Fruit fly (Drosophila melanogaster): Measurements from ENCODE around the gene Dnaaf6.

Gene Dnaaf6

dm6 chr3L:14661567-14662258 is 22.9 kb upstream of the Dnaaf6 start (continued):
- TF ChIP-seq CG18599 (GFP tag; optimal IDR thresholded peaks at IDR 0.05) (peak; percentile 88), Myb (GFP tag; optimal IDR thresholded peaks at IDR 0.05) (peak; percentile 60), ind (GFP tag; optimal IDR thresholded peaks at IDR 0.05) (peak; percentile 71), Asciz (GFP tag; optimal IDR thresholded peaks at IDR 0.05) (peak; percentile 6), CG31224 (GFP tag; IDR thresholded peaks at IDR 0.05) (peak; percentile 96), eve (GFP tag; optimal IDR thresholded peaks at IDR 0.05) (peak in 1 of 2 experiments; percentile 92), CG13287 (GFP tag; IDR thresholded peaks at IDR 0.05; ENCODE audit: partially characterized antibody) (no peak), CG2712 (tag; optimal IDR thresholded peaks at IDR 0.05) (peak; percentile 85), CG7745 (tag; optimal IDR thresholded peaks at IDR 0.05) (peak; percentile 55), CG13624 (GFP tag; optimal IDR thresholded peaks at IDR 0.05) (peak; percentile 72), tll (GFP tag; optimal IDR thresholded peaks at IDR 0.05) (no peak), pzg (GFP tag; optimal IDR thresholded peaks at IDR 0.05) (no peak), Optix (GFP tag; IDR thresholded peaks at IDR 0.05) (peak; percentile 68; the same call in 2 of the 3 replicates), CG18476 (GFP tag; optimal IDR thresholded peaks at IDR 0.05) (peak; percentile 60), sim (GFP tag; IDR thresholded peaks at IDR 0.05) (peak; percentile 41; the same call in 1 of the 2 replicates), CG12236 (GFP tag; optimal IDR thresholded peaks at IDR 0.05) (peak; percentile 57), CG2202 (tag; optimal IDR thresholded peaks at IDR 0.05) (peak; percentile 61), CG3065 (GFP tag; optimal IDR thresholded peaks at IDR 0.05) (no peak), CG42726 (GFP tag; IDR thresholded peaks at IDR 0.05; ENCODE audit: partially characterized antibody) (no peak), Gsc (GFP tag; IDR thresholded peaks at IDR 0.05) (no peak), wor (GFP tag; IDR thresholded peaks at IDR 0.05) (0 out of 2 replicates have a peak, but pooled peaks have one; percentile 54), unpg (GFP tag; optimal IDR thresholded peaks at IDR 0.05) (peak; percentile 81), CG12104 (GFP tag; optimal IDR thresholded peaks at IDR 0.05) (peak; percentile 45), al (GFP tag; IDR thresholded peaks at IDR 0.05) (peak; percentile 62), da (GFP tag; optimal IDR thresholded peaks at IDR 0.05) (peak; percentile 38), crol (GFP tag; IDR thresholded peaks at IDR 0.05) (0 out of 2 replicates have a peak, but pooled peaks have one; percentile 16), ac (GFP tag; optimal IDR thresholded peaks at IDR 0.05) (no peak), seq (GFP tag; IDR thresholded peaks at IDR 0.05) (peak; percentile 89), Elba2 (GFP tag; optimal IDR thresholded peaks at IDR 0.05) (no peak), CG4424 (GFP tag; optimal IDR thresholded peaks at IDR 0.05) (peak; percentile 74), so (GFP tag; IDR thresholded peaks at IDR 0.05) (peak; percentile 84), CG6272 (GFP tag; IDR thresholded peaks at IDR 0.05) (peak; percentile 76), zfh2 (GFP tag; optimal IDR thresholded peaks at IDR 0.05) (peak; percentile 44), cwo (GFP tag; optimal IDR thresholded peaks at IDR 0.05) (peak; percentile 79), CG3995 (GFP tag; optimal IDR thresholded peaks at IDR 0.05) (no peak), Dad (GFP tag; optimal IDR thresholded peaks at IDR 0.05) (peak; percentile 81), hb (GFP tag; IDR thresholded peaks at IDR 0.05; ENCODE audit: partially characterized antibody) (no peak), ash1 (GFP tag; optimal IDR thresholded peaks at IDR 0.05) (no peak), Awh (GFP tag; IDR thresholded peaks at IDR 0.05) (peak; percentile 87), gcm2 (GFP tag; optimal IDR thresholded peaks at IDR 0.05) (peak; percentile 56), CG4730 (GFP tag; IDR thresholded peaks at IDR 0.05) (peak; percentile 63; the same call in 1 of the 2 replicates), br (optimal IDR thresholded peaks at IDR 0.05) (no peak), Dll (GFP tag; IDR thresholded peaks at IDR 0.05; ENCODE audit: partially characterized antibody) (no peak), CoRest (tag; optimal IDR thresholded peaks at IDR 0.05) (peak; percentile 81), Vsx1 (GFP tag; optimal IDR thresholded peaks at IDR 0.05) (peak; percentile 53), CG16779 (GFP tag; IDR thresholded peaks at IDR 0.05) (peak; percentile 65), CG11093 (GFP tag; IDR thresholded peaks at IDR 0.05) (peak; percentile 67), Hsf (GFP tag; optimal IDR thresholded peaks at IDR 0.05) (peak; percentile 75), CG6813 (GFP tag; optimal IDR thresholded peaks at IDR 0.05) (peak; percentile 82), p53 (GFP tag; optimal IDR thresholded peaks at IDR 0.05) (peak; percentile 27)
